Worm (Caenorhabditis elegans) whole organism, late embryonic: ENCODE data around the gene ess-2.

Experiments
- K09A11.1 ChIP-seq: sonication (generic microtip); optimal IDR thresholded peaks from 2 replicates; lab custom pipeline; 2017; ENCODE audit warnings: antibody characterized with exemption, mild to moderate bottlenecking, missing genetic modification characterization, missing compliant biosample characterization; ENCODE audit not compliant: insufficient read depth
- ama-1 ChIP-seq: fragments of 150-350 bp; optimal IDR thresholded peaks from 2 replicates; lab custom pipeline; 2014
- elt-4 ChIP-seq: sonication (generic microtip); optimal IDR thresholded peaks from 2 replicates; lab custom pipeline; 2016; ENCODE audit warnings: missing genetic modification characterization, missing compliant biosample characterization
- hlh-6 ChIP-seq: sonication (generic microtip); optimal IDR thresholded peaks from 2 replicates; lab custom pipeline; 2016; ENCODE audit warnings: missing genotype, missing genetic modification characterization, missing compliant biosample characterization
- ztf-16 ChIP-seq: sonication (generic microtip); optimal IDR thresholded peaks from 2 replicates; lab custom pipeline; 2017; ENCODE audit warnings: missing genetic modification characterization, missing compliant biosample characterization

DNA sequence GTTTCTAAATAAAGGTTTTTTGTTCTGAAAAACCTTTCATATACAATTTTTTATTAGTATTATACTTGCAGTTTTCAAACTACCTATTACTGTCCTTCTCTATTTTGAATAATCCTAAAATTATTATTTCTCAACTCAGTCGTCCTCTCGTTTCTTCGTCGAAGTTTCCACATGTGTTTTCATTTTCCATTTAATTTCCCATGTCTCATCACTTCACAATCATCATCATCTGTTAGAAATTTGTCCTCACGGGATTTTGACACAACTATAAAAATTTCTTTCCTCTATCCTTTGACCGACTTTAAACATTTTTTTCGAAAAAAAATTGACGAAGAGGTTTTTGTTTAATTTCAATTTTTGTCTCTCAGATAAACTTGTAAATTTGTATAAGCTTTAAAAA is 45.3 kb upstream of the ess-2 start:
- TF ChIP-seq ama-1 (no peak), K09A11.1 (tag; lab: Kevin White, UChicago) (no peak), hlh-6 (tag; lab: Kevin White, UChicago) (no peak), ztf-16 (tag; lab: Kevin White, UChicago) (no peak), elt-4 (tag; lab: Kevin White, UChicago) (no peak)
